Worm (Caenorhabditis elegans) whole organism, L4 larva: ENCODE results near the gene syd-2.

ENCODE experiments used
- T26A8.4 ChIP-seq: fragments of 200-800 bp; sonication (Bioruptor generic); IDR thresholded peaks from 2 replicates; pipeline ENCODE4 v1.3.6; 2022; ENCODE audit warnings: missing genetic modification characterization, missing compliant biosample characterization
- Y75B8A.6 ChIP-seq: fragments of 200-800 bp; sonication (Bioruptor generic); IDR thresholded peaks from 2 replicates; pipeline ENCODE4 v1.3.6; 2022; ENCODE audit warnings: missing genetic modification reagents, missing genetic modification characterization, missing compliant biosample characterization
- ZK337.2 ChIP-seq: fragments of 200-800 bp; sonication (Bioruptor generic); IDR thresholded peaks from 2 replicates; pipeline ENCODE4 v1.3.6; 2022; ENCODE audit warnings: missing genetic modification reagents, missing genetic modification characterization, missing compliant biosample characterization
- ces-1 ChIP-seq: fragments of 150-350 bp; sonication (generic microtip); optimal IDR thresholded peaks from 4 replicates; lab custom pipeline; 2014; ENCODE audit warnings: missing biosample characterization, missing genetic modification reagents, missing genetic modification characterization
- ctbp-1 ChIP-seq: fragments of 200-800 bp; sonication (Bioruptor generic); IDR thresholded peaks from 2 replicates; pipeline ENCODE4 v1.3.6; 2022; ENCODE audit warnings: missing genetic modification reagents, missing genetic modification characterization, missing compliant biosample characterization
- daf-16 ChIP-seq, 3 experiments: sonication (generic microtip); optimal IDR thresholded peaks; 2 replicates each; lab custom pipeline; 2016 to 2017; ENCODE audit warnings: missing genetic modification characterization in 3 of 3, missing genetic modification reagents in 3 of 3, mild to moderate bottlenecking in 2 of 3, missing compliant biosample characterization in 2 of 3, missing biosample characterization in 1 of 3, moderate library complexity in 1 of 3
- daf-19 ChIP-seq: fragments of 200-800 bp; sonication (Bioruptor generic); conservative IDR thresholded peaks from 2 replicates; pipeline ENCODE4 v1.3.6; 2022; ENCODE audit warnings: missing genetic modification characterization, missing compliant biosample characterization
- daf-8 ChIP-seq: fragments of 200-800 bp; sonication (Bioruptor generic); IDR thresholded peaks from 2 replicates; pipeline ENCODE4 v1.3.6; 2022; ENCODE audit warnings: missing genetic modification characterization, missing compliant biosample characterization
- dmd-6 ChIP-seq: fragments of 200-800 bp; sonication (Bioruptor generic); IDR thresholded peaks from 2 replicates; pipeline ENCODE4 v1.3.6; 2022; ENCODE audit warnings: missing genetic modification reagents, missing genetic modification characterization, missing compliant biosample characterization
- dve-1 ChIP-seq: sonication (generic microtip); optimal IDR thresholded peaks from 2 replicates; lab custom pipeline; 2017; ENCODE audit warnings: antibody characterized with exemption, mild to moderate bottlenecking, missing genetic modification characterization, missing compliant biosample characterization; ENCODE audit not compliant: insufficient read depth
- egl-27 ChIP-seq: sonication (generic microtip); optimal IDR thresholded peaks from 3 replicates; lab custom pipeline; 2017; ENCODE audit warnings: missing biosample characterization, missing genetic modification reagents, missing genetic modification characterization
- fkh-10 ChIP-seq: fragments of 150-350 bp; optimal IDR thresholded peaks from 2 replicates; lab custom pipeline; 2014; ENCODE audit warnings: missing biosample characterization, missing genetic modification reagents, missing genetic modification characterization
- fos-1 ChIP-seq: fragments of 150-350 bp; optimal IDR thresholded peaks from 2 replicates; lab custom pipeline; 2014; ENCODE audit warnings: missing biosample characterization, missing genetic modification characterization
- gei-8 ChIP-seq: fragments of 200-800 bp; sonication (Bioruptor generic); optimal IDR thresholded peaks from 2 replicates; lab custom pipeline; 2018; ENCODE audit warnings: mild to moderate bottlenecking, missing genetic modification characterization, missing compliant biosample characterization
- hif-1 ChIP-seq, 2 experiments: sonication (generic microtip); optimal IDR thresholded peaks; 2 replicates each; lab custom pipeline; 2016 to 2017; ENCODE audit warnings: missing compliant biosample characterization in 2 of 2, missing genetic modification characterization in 2 of 2, missing genetic modification reagents in 2 of 2, missing genotype in 2 of 2, mild to moderate bottlenecking in 1 of 2
- hlh-11 ChIP-seq: fragments of 200-800 bp; sonication (Bioruptor generic); optimal IDR thresholded peaks from 2 replicates; lab custom pipeline; 2018; ENCODE audit warnings: mild to moderate bottlenecking, missing genetic modification characterization, missing compliant biosample characterization
- hlh-30 ChIP-seq: sonication (generic microtip); optimal IDR thresholded peaks from 2 replicates; lab custom pipeline; 2017; ENCODE audit warnings: antibody characterized with exemption, mild to moderate bottlenecking, missing genetic modification characterization, missing compliant biosample characterization; ENCODE audit not compliant: insufficient read depth
- lim-7 ChIP-seq: fragments of 200-800 bp; sonication (Bioruptor generic); IDR thresholded peaks from 2 replicates; pipeline ENCODE4 v1.3.6; 2022; ENCODE audit warnings: missing genetic modification characterization, missing compliant biosample characterization
- lir-3 ChIP-seq: sonication (generic microtip); optimal IDR thresholded peaks from 2 replicates; lab custom pipeline; 2016; ENCODE audit warnings: mild to moderate bottlenecking, missing genetic modification characterization, missing compliant biosample characterization
- mdl-1 ChIP-seq, 2 experiments: fragments of 150-350 bp in 1 of 2; sonication (generic microtip) in 1 of 2; optimal IDR thresholded peaks; 2 replicates each; lab custom pipeline; 2014 to 2017; ENCODE audit warnings: missing biosample characterization in 2 of 2, missing genetic modification characterization in 2 of 2
- mdt-29 ChIP-seq: fragments of 200-800 bp; sonication (Bioruptor generic); IDR thresholded peaks from 2 replicates; pipeline ENCODE4 v1.3.6; 2022; ENCODE audit warnings: missing genetic modification reagents, missing genetic modification characterization, missing compliant biosample characterization
- mep-1 ChIP-seq: fragments of 150-350 bp; sonication (generic microtip); optimal IDR thresholded peaks from 3 replicates; lab custom pipeline; 2014; ENCODE audit warnings: missing biosample characterization, missing genetic modification characterization
- mes-2 ChIP-seq: sonication (generic microtip); optimal IDR thresholded peaks from 2 replicates; lab custom pipeline; 2016; ENCODE audit warnings: missing genotype, mild to moderate bottlenecking, missing genetic modification characterization, missing compliant biosample characterization; ENCODE audit not compliant: poor library complexity, severe bottlenecking
- mxl-2 ChIP-seq: fragments of 200-800 bp; sonication (Bioruptor generic); conservative IDR thresholded peaks from 2 replicates; pipeline ENCODE4 v1.3.6; 2022; ENCODE audit warnings: missing genetic modification reagents, missing genetic modification characterization, missing compliant biosample characterization
- mxl-3 ChIP-seq: fragments of 200-800 bp; sonication (Bioruptor generic); optimal IDR thresholded peaks from 2 replicates; lab custom pipeline; 2018; ENCODE audit warnings: mild to moderate bottlenecking, missing genetic modification characterization, missing compliant biosample characterization
- nhr-11 ChIP-seq: fragments of 150-350 bp; optimal IDR thresholded peaks from 2 replicates; lab custom pipeline; 2014; ENCODE audit warnings: missing biosample characterization, missing genetic modification characterization
- nhr-111 ChIP-seq: fragments of 200-800 bp; sonication (Bioruptor generic); optimal IDR thresholded peaks from 2 replicates; lab custom pipeline; 2018; ENCODE audit warnings: mild to moderate bottlenecking, missing genetic modification characterization, missing compliant biosample characterization
- nhr-237 ChIP-seq: sonication (generic microtip); optimal IDR thresholded peaks from 2 replicates; lab custom pipeline; 2017; ENCODE audit warnings: missing biosample characterization, missing genetic modification characterization
- nhr-25 ChIP-seq: sonication (generic microtip); optimal IDR thresholded peaks from 2 replicates; lab custom pipeline; 2017; ENCODE audit warnings: missing genetic modification characterization, mild to moderate bottlenecking, missing compliant biosample characterization, antibody characterized with exemption, moderate library complexity, borderline replicate concordance; ENCODE audit not compliant: insufficient read depth
- nhr-28 ChIP-seq: fragments of 150-350 bp; optimal IDR thresholded peaks from 2 replicates; lab custom pipeline; 2014; ENCODE audit warnings: missing biosample characterization, missing genetic modification characterization
- nhr-48 ChIP-seq: sonication (generic microtip); optimal IDR thresholded peaks from 2 replicates; lab custom pipeline; 2016; ENCODE audit warnings: mild to moderate bottlenecking, missing genetic modification characterization, missing compliant biosample characterization
- php-3 ChIP-seq: fragments of 200-800 bp; sonication (Bioruptor generic); IDR thresholded peaks from 2 replicates; pipeline ENCODE4 v1.3.6; 2022; ENCODE audit warnings: missing genetic modification reagents, missing genetic modification characterization, missing compliant biosample characterization
- pqm-1 ChIP-seq: sonication (generic microtip); optimal IDR thresholded peaks from 2 replicates; lab custom pipeline; 2017; ENCODE audit warnings: missing biosample characterization, missing genetic modification characterization
- saeg-2 ChIP-seq: fragments of 200-800 bp; sonication (Bioruptor generic); IDR thresholded peaks from 2 replicates; pipeline ENCODE4 v1.3.6; 2022; ENCODE audit warnings: missing genetic modification reagents, missing genetic modification characterization, missing compliant biosample characterization
- sdz-12 ChIP-seq: fragments of 200-800 bp; sonication (Bioruptor generic); optimal IDR thresholded peaks from 2 replicates; lab custom pipeline; 2018; ENCODE audit warnings: mild to moderate bottlenecking, missing genetic modification characterization, missing compliant biosample characterization
- skn-1 ChIP-seq: fragments of 150-350 bp; optimal IDR thresholded peaks from 2 replicates; lab custom pipeline; 2014; ENCODE audit warnings: missing biosample characterization, missing genetic modification characterization
- tra-1 ChIP-seq: fragments of 200-800 bp; sonication (Bioruptor generic); IDR thresholded peaks from 2 replicates; pipeline ENCODE4 v1.3.6; 2022; ENCODE audit warnings: missing genetic modification reagents, missing genetic modification characterization, missing compliant biosample characterization
- unc-39 ChIP-seq: sonication (generic microtip); optimal IDR thresholded peaks from 2 replicates; lab custom pipeline; 2017; ENCODE audit warnings: missing biosample characterization, missing genetic modification characterization
- unc-62 ChIP-seq, 3 experiments: fragments of 150-350 bp in 1 of 3; sonication (generic microtip); optimal IDR thresholded peaks in 2 of 3; peaks in 1 of 3; 1 replicate in 1 of 3; 2 replicates in 2 of 3; lab custom pipeline; 2014 to 2017; ENCODE audit warnings: missing biosample characterization in 3 of 3, missing genetic modification characterization in 3 of 3, missing genetic modification reagents in 3 of 3, missing genotype in 1 of 3
- vab-7 ChIP-seq: fragments of 200-800 bp; sonication (Bioruptor generic); IDR thresholded peaks from 2 replicates; pipeline ENCODE4 v1.3.6; 2022; ENCODE audit warnings: missing genetic modification reagents, missing genetic modification characterization, missing compliant biosample characterization
- zfp-3 ChIP-seq: fragments of 200-800 bp; sonication (Bioruptor generic); conservative IDR thresholded peaks from 2 replicates; pipeline ENCODE4 v1.3.6; 2022; ENCODE audit warnings: missing genetic modification reagents, missing genetic modification characterization, missing compliant biosample characterization
- zip-2 ChIP-seq: fragments of 150-350 bp; optimal IDR thresholded peaks from 2 replicates; lab custom pipeline; 2014; ENCODE audit warnings: missing biosample characterization, missing genetic modification characterization

The syd-2 gene

ce11 chrX:10532180-10532833, 22.7 kb downstream of the syd-2 start (continued):
- TF ChIP-seq daf-8 (GFP tag; lab: Robert Waterston, UW) (no peak), skn-1 (tag; lab: Kevin White, UChicago) (no peak), fos-1 (tag; lab: Kevin White, UChicago) (no peak), zip-2 (tag; lab: Kevin White, UChicago) (no peak), mdt-29 (GFP tag; lab: Robert Waterston, UW) (no peak), php-3 (GFP tag; lab: Robert Waterston, UW) (0 out of 2 replicates have a peak, but pooled peaks have one; percentile 34), zfp-3 (GFP tag; lab: Robert Waterston, UW) (no peak), lim-7 (GFP tag; lab: Robert Waterston, UW) (no peak), saeg-2 (GFP tag; lab: Robert Waterston, UW) (no peak)

ce11 chrX:10528993-10529392, 26.0 kb downstream of the syd-2 start, which contains the start of the genes F14F3.5 and slcf-1:
F14F3.5 (minus strand) TSS chrX:10529226.
slcf-1 (plus strand) TSS chrX:10529294.
- TF ChIP-seq hlh-11 (tag; lab: Kevin White, UChicago) (peak; percentile 40), mxl-2 (GFP tag; lab: Robert Waterston, UW) (no peak), tra-1 (GFP tag; lab: Robert Waterston, UW) (0 out of 2 replicates have a peak, but pooled peaks have one; percentile 11), unc-62 (GFP tag; optimal IDR thresholded peaks at IDR 0.05 in 1 of 2; lab: Kevin White, UChicago) (peak in 1 of 2 experiments; percentile 61), unc-62 (tag; optimal IDR thresholded peaks at IDR 0.05; lab: Kevin White, UChicago) (no peak), pqm-1 (tag; lab: Kevin White, UChicago) (peak; percentile 57), nhr-28 (tag; lab: Kevin White, UChicago) (peak; percentile 34), nhr-48 (tag; lab: Kevin White, UChicago) (no peak), php-3 (GFP tag; lab: Robert Waterston, UW) (peak; percentile 81), Y75B8A.6 (no peak), nhr-11 (tag; lab: Kevin White, UChicago) (no peak), gei-8 (GFP tag; lab: Kevin White, UChicago) (no peak), dmd-6 (GFP tag; lab: Robert Waterston, UW) (peak; percentile 51), daf-16 (GFP tag; optimal IDR thresholded peaks at IDR 0.05; lab: Kevin White, UChicago) (no peak), daf-16 (tag; optimal IDR thresholded peaks at IDR 0.05; lab: Kevin White, UChicago) (peak; percentile 49), dve-1 (peak; percentile 51)

- TF ChIP-seq mxl-3 (no peak), mxl-2 (GFP tag; lab: Robert Waterston, UW) (no peak), egl-27 (tag; lab: Kevin White, UChicago) (no peak), ZK337.2 (GFP tag; lab: Robert Waterston, UW) (no peak), ctbp-1 (GFP tag; lab: Robert Waterston, UW) (no peak), hlh-11 (tag; lab: Kevin White, UChicago) (peak; percentile 58), nhr-111 (GFP tag; lab: Kevin White, UChicago) (no peak), daf-16 (GFP tag; optimal IDR thresholded peaks at IDR 0.05; lab: Kevin White, UChicago) (no peak), daf-16 (tag; optimal IDR thresholded peaks at IDR 0.05; lab: Kevin White, UChicago) (peak; percentile 57), T26A8.4 (GFP tag; lab: Robert Waterston, UW) (no peak), daf-19 (GFP tag; lab: Robert Waterston, UW) (no peak), sdz-12 (GFP tag; lab: Kevin White, UChicago) (no peak), mep-1 (no peak), unc-62 (GFP tag; optimal IDR thresholded peaks at IDR 0.05 in 1 of 2; lab: Kevin White, UChicago) (peak in 1 of 2 experiments; percentile 14), unc-62 (tag; optimal IDR thresholded peaks at IDR 0.05; lab: Kevin White, UChicago) (no peak), nhr-25 (tag; lab: Kevin White, UChicago) (no peak), hif-1 (tag; optimal IDR thresholded peaks at IDR 0.05; lab: Kevin White, UChicago) (no peak), ces-1 (no peak), lir-3 (tag; lab: Kevin White, UChicago) (no peak), nhr-28 (tag; lab: Kevin White, UChicago) (peak; percentile 20), lim-7 (GFP tag; lab: Robert Waterston, UW) (no peak), hlh-30 (peak; percentile 67), mes-2 (tag; lab: Kevin White, UChicago) (peak; percentile 8), mdl-1 (tag; optimal IDR thresholded peaks at IDR 0.05; lab: Kevin White, UChicago) (peak in 1 of 2 experiments; percentile 37), unc-39 (tag; lab: Kevin White, UChicago) (no peak), nhr-237 (tag; lab: Kevin White, UChicago) (no peak), dve-1 (peak; percentile 50), fkh-10 (GFP tag; lab: Kevin White, UChicago) (no peak), vab-7 (GFP tag; lab: Robert Waterston, UW) (no peak)
Observed at ce11 chrX:10527414-10527813, 27.6 kb downstream of the syd-2 start.
